Worm (Caenorhabditis elegans): ENCODE results near the gene W04D12.1.

W04D12.1 gene

DNA sequence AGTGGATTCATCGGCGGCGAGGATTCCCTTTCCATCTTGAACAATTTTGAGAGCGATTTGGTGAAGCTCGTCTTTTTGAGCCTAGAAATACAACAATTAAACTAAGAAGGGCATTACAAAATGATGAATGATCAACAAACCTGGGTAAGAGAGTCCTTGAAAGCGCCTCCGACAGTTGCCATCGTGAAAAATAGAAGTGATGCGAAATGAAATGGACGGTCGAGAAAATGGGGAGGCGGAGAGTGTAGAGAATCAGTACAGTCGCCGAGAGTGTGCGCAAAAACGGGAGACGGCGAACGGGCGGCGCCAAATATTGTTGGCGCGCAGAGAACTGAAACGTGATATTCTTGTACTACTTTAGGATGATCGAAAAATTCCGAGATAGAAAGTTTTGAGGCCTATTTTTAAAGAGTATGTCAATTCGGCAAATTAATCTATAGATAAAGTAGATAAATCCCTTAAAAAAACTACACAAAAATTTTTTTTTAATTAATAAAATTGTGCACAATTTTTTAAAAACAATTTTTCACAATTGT lies 39.5 kb downstream of the W04D12.1 start, which contains the start of gene aldo-2:
TSS of gene aldo-2 (minus strand) at position 486 of the 536 bp plus-strand sequence.
- no peak for TF ChIP-seq flt-1 (GFP tag; IDR thresholded peaks at IDR 0.05)
- TF ChIP-seq ztf-23 (GFP tag; IDR thresholded peaks at IDR 0.05), result no peak
- no peak for TF ChIP-seq ref-1 (GFP tag; conservative IDR thresholded peaks at IDR 0.05)
- no peak for TF ChIP-seq ztf-29 (GFP tag; IDR thresholded peaks at IDR 0.05)
- no peak for TF ChIP-seq klf-2 (GFP tag; conservative IDR thresholded peaks at IDR 0.05)
- TF ChIP-seq med-1 (GFP tag; optimal IDR thresholded peaks at IDR 0.05; ENCODE audit: insufficient read depth), result no peak

ce11 chrIII:5876867-5877641 lies 40.3 kb downstream of the W04D12.1 start:
- TF ChIP-seq ztf-29 (GFP tag; IDR thresholded peaks at IDR 0.05) (no peak), tab-1 (GFP tag; IDR thresholded peaks at IDR 0.05) (no peak), ztf-23 (GFP tag; IDR thresholded peaks at IDR 0.05) (no peak), cog-1 (tag; optimal IDR thresholded peaks at IDR 0.05) (no peak), klf-2 (GFP tag; conservative IDR thresholded peaks at IDR 0.05) (no peak), T22C8.4 (GFP tag; IDR thresholded peaks at IDR 0.05) (no peak), ref-1 (GFP tag; conservative IDR thresholded peaks at IDR 0.05) (no peak), med-1 (GFP tag; optimal IDR thresholded peaks at IDR 0.05; ENCODE audit: insufficient read depth) (no peak), flt-1 (GFP tag; IDR thresholded peaks at IDR 0.05) (no peak)

DNA sequence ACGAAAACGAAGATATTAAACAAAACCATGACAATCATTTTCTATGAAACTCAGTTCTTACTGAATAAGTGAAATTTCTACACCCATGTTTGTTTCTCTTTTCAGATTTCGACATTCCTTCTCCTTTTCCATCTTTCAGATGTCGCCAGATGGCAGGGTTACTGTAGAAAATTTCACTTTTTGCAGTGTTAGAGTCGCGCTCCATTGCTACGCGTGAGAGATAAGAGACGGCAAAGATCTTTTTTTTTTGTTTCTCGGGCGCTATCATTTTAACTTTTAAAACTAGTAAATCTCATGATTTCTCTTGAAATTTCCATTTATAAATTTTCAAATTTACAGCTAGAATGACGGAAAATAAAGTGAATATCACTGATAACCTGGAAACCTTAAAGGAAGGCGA lies 41.5 kb downstream of the W04D12.1 start, which contains the start of the genes mig-21 and F01F1.2:
TSS of gene mig-21 (minus strand) at position 166 of the 400 bp plus-strand sequence.
TSS of gene F01F1.2 (plus strand) at position 340 of the 400 bp plus-strand sequence.
- TF ChIP-seq flt-1 (GFP tag; IDR thresholded peaks at IDR 0.05) (no peak), med-1 (GFP tag; optimal IDR thresholded peaks at IDR 0.05; ENCODE audit: insufficient read depth) (no peak), T22C8.4 (GFP tag; IDR thresholded peaks at IDR 0.05) (no peak), cog-1 (tag; optimal IDR thresholded peaks at IDR 0.05) (no peak), tab-1 (GFP tag; IDR thresholded peaks at IDR 0.05) (no peak), ref-1 (GFP tag; conservative IDR thresholded peaks at IDR 0.05) (no peak), ztf-23 (GFP tag; IDR thresholded peaks at IDR 0.05) (no peak), klf-2 (GFP tag; conservative IDR thresholded peaks at IDR 0.05) (no peak), ztf-29 (GFP tag; IDR thresholded peaks at IDR 0.05) (no peak)

- TF ChIP-seq T22C8.4 (GFP tag; IDR thresholded peaks at IDR 0.05) (peak; percentile 56), cog-1 (tag; optimal IDR thresholded peaks at IDR 0.05) (no peak)
Measured at ce11 chrIII:5879291-5879968, 42.7 kb downstream of the W04D12.1 start, which contains the start of gene hpo-10. Gene hpo-10, plus strand, starts transcription at chrIII:5879489.

ce11 chrIII:5882284-5882683 lies 45.6 kb downstream of the W04D12.1 start:
- TF ChIP-seq tab-1 (GFP tag; IDR thresholded peaks at IDR 0.05), result no peak

ce11 chrIII:5882823-5883222 lies 46.1 kb downstream of the W04D12.1 start, which contains the start of gene F01F1.14:
Gene F01F1.14, minus strand, starts transcription at chrIII:5882923.
- TF ChIP-seq ref-1 (GFP tag; conservative IDR thresholded peaks at IDR 0.05) (no peak), cog-1 (tag; optimal IDR thresholded peaks at IDR 0.05) (no peak), tab-1 (GFP tag; IDR thresholded peaks at IDR 0.05) (no peak), ztf-23 (GFP tag; IDR thresholded peaks at IDR 0.05) (no peak), med-1 (GFP tag; optimal IDR thresholded peaks at IDR 0.05; ENCODE audit: insufficient read depth) (no peak), klf-2 (GFP tag; conservative IDR thresholded peaks at IDR 0.05) (no peak), ztf-29 (GFP tag; IDR thresholded peaks at IDR 0.05) (no peak), T22C8.4 (GFP tag; IDR thresholded peaks at IDR 0.05) (no peak), flt-1 (GFP tag; IDR thresholded peaks at IDR 0.05) (no peak)

ce11 chrIII:5883517-5883916 lies 46.8 kb downstream of the W04D12.1 start:
- TF ChIP-seq T22C8.4 (GFP tag; IDR thresholded peaks at IDR 0.05) (no peak), ztf-23 (GFP tag; IDR thresholded peaks at IDR 0.05) (no peak)

ce11 chrIII:5884007-5884406 lies 47.3 kb downstream of the W04D12.1 start, which contains the start of gene C28H8.5:
Gene C28H8.5, plus strand, starts transcription at chrIII:5884307.
- TF ChIP-seq flt-1 (GFP tag; IDR thresholded peaks at IDR 0.05), result no peak
- no peak for TF ChIP-seq med-1 (GFP tag; optimal IDR thresholded peaks at IDR 0.05; ENCODE audit: insufficient read depth)
- no peak for TF ChIP-seq T22C8.4 (GFP tag; IDR thresholded peaks at IDR 0.05)
- TF ChIP-seq ztf-29 (GFP tag; IDR thresholded peaks at IDR 0.05), result no peak
- no peak for TF ChIP-seq ztf-23 (GFP tag; IDR thresholded peaks at IDR 0.05)
- no peak for TF ChIP-seq cog-1 (tag; optimal IDR thresholded peaks at IDR 0.05)
- no peak for TF ChIP-seq tab-1 (GFP tag; IDR thresholded peaks at IDR 0.05)
- no peak for TF ChIP-seq ref-1 (GFP tag; conservative IDR thresholded peaks at IDR 0.05)
- TF ChIP-seq klf-2 (GFP tag; conservative IDR thresholded peaks at IDR 0.05), result no peak

DNA sequence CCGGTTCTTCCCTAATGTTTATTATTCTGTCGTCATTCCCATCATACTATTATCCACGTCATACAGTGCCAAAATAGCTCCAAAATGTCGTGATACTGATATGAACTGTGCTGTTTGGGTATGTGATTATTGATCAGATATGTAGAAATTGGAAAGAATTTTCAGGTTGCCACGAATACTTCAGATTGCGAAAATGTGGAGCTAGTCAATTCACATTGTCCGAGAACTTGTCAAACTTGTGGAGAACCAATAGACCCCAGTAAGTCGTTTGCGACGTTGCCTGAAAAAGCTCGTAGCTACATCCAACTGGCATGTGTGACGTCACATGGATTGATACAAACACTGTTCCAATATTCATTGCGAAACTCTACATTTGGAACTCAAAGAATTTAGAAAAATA lies 47.7 kb downstream of the W04D12.1 start:
- no peak for TF ChIP-seq klf-2 (GFP tag; conservative IDR thresholded peaks at IDR 0.05)
- no peak for TF ChIP-seq flt-1 (GFP tag; IDR thresholded peaks at IDR 0.05)
- TF ChIP-seq med-1 (GFP tag; optimal IDR thresholded peaks at IDR 0.05; ENCODE audit: insufficient read depth), result no peak
- TF ChIP-seq ref-1 (GFP tag; conservative IDR thresholded peaks at IDR 0.05), result no peak
- no peak for TF ChIP-seq ztf-23 (GFP tag; IDR thresholded peaks at IDR 0.05)

All from whole organism, midembryonic.